Worm (Caenorhabditis elegans): ENCODE results near the gene hsp-60.
A peak's percentile ranks its signal among the peaks of the same experiment; 100 is the strongest.

hsp-60 gene

ce11 chrIII:1604514-1604976 is 15.0 kb upstream of the hsp-60 start, which contains the start of gene Y22D7AL.6 (continued):
- TF ChIP-seq daf-8 (GFP tag; IDR thresholded peaks at IDR 0.05) (no peak), lin-1 (GFP tag; IDR thresholded peaks at IDR 0.05) (peak; percentile 81), jun-1 (tag; optimal IDR thresholded peaks at IDR 0.05) (no peak), ama-1 (optimal IDR thresholded peaks at IDR 0.05) (no peak), vab-7 (GFP tag; IDR thresholded peaks at IDR 0.05) (peak; percentile 76), zip-2 (tag; optimal IDR thresholded peaks at IDR 0.05) (no peak), hlh-11 (tag; optimal IDR thresholded peaks at IDR 0.05) (peak; percentile 11), ztf-11 (tag; optimal IDR thresholded peaks at IDR 0.05) (no peak), egl-43 (GFP tag; IDR thresholded peaks at IDR 0.05) (peak; percentile 95), php-3 (GFP tag; IDR thresholded peaks at IDR 0.05) (peak; percentile 65; the same call in 1 of the 2 replicates), madf-9 (GFP tag; conservative IDR thresholded peaks at IDR 0.05) (peak; percentile 78), daf-19 (GFP tag; conservative IDR thresholded peaks at IDR 0.05) (peak; percentile 69; the same call in 1 of the 2 replicates), ceh-20 (GFP tag; IDR thresholded peaks at IDR 0.05) (peak; percentile 52; the same call in 1 of the 2 replicates), zip-11 (GFP tag; IDR thresholded peaks at IDR 0.05) (no peak), ZK337.2 (GFP tag; IDR thresholded peaks at IDR 0.05) (no peak), T26A8.4 (GFP tag; IDR thresholded peaks at IDR 0.05) (peak; percentile 85), F26F4.8 (GFP tag; conservative IDR thresholded peaks at IDR 0.05) (peak; percentile 97), lin-38 (GFP tag; IDR thresholded peaks at IDR 0.05) (peak; percentile 83), snpc-4 (tag; optimal IDR thresholded peaks at IDR 0.05) (no peak), daf-12 (tag; optimal IDR thresholded peaks at IDR 0.05) (no peak), set-16 (GFP tag; IDR thresholded peaks at IDR 0.05) (peak; percentile 48; the same call in 1 of the 2 replicates), fkh-10 (GFP tag; optimal IDR thresholded peaks at IDR 0.05) (no peak), spr-3 (GFP tag; optimal IDR thresholded peaks at IDR 0.05) (peak; percentile 79), ceh-62 (tag; optimal IDR thresholded peaks at IDR 0.05) (no peak), unc-130 (GFP tag; optimal IDR thresholded peaks at IDR 0.05) (peak; percentile 46), nhr-102 (tag; optimal IDR thresholded peaks at IDR 0.05) (peak; percentile 64), rbr-2 (tag; optimal IDR thresholded peaks at IDR 0.05) (peak; percentile 50), aha-1 (tag) (peak; percentile 92), duxl-1 (tag; optimal IDR thresholded peaks at IDR 0.05; ENCODE audit: poor library complexity) (peak; percentile 61), pha-4 (GFP tag; IDR thresholded peaks at IDR 0.05) (peak; percentile 91), pha-4 (tag; optimal IDR thresholded peaks at IDR 0.05) (no peak), aly-2 (tag; optimal IDR thresholded peaks at IDR 0.05) (no peak), unc-62 (GFP tag; optimal IDR thresholded peaks at IDR 0.05 in 1 of 2) (no peak), unc-62 (tag; optimal IDR thresholded peaks at IDR 0.05) (no peak), zfp-2 (tag; optimal IDR thresholded peaks at IDR 0.05) (peak; percentile 33), lin-13 (GFP tag; optimal IDR thresholded peaks at IDR 0.05) (peak; percentile 90), ceh-44 (GFP tag; IDR thresholded peaks at IDR 0.05) (0 out of 2 replicates have a peak, but pooled peaks have one; percentile 18), mdt-29 (GFP tag; IDR thresholded peaks at IDR 0.05) (peak; percentile 83)

ce11 chrIII:1607659-1608058 is 11.9 kb upstream of the hsp-60 start:
- TF ChIP-seq hlh-11 (tag; optimal IDR thresholded peaks at IDR 0.05) (no peak), mep-1 (tag; optimal IDR thresholded peaks at IDR 0.05) (no peak), ceh-28 (tag; optimal IDR thresholded peaks at IDR 0.05) (peak; percentile 85), mdl-1 (tag; optimal IDR thresholded peaks at IDR 0.05) (no peak), zfp-2 (tag; optimal IDR thresholded peaks at IDR 0.05) (no peak)

- TF ChIP-seq zip-2 (tag; optimal IDR thresholded peaks at IDR 0.05) (no peak), ztf-7 (tag; optimal IDR thresholded peaks at IDR 0.05) (no peak), lin-1 (GFP tag; IDR thresholded peaks at IDR 0.05) (no peak), ceh-28 (tag; optimal IDR thresholded peaks at IDR 0.05) (peak; percentile 54)
These were observed 8.6 kb upstream of the hsp-60 start for ce11 chrIII:1610938-1611337.
